Worm (Caenorhabditis elegans) whole organism, L4/young adult: ENCODE results near the gene D1025.10.

Experiments used
- W03F9.2 ChIP-seq: fragments of 150-350 bp; optimal IDR thresholded peaks from 2 replicates; lab custom pipeline; 2014; ENCODE audit warnings: missing biosample characterization, missing genetic modification characterization
- dao-5 ChIP-seq: sonication (generic microtip); optimal IDR thresholded peaks from 2 replicates; lab custom pipeline; 2016; ENCODE audit warnings: missing genotype, missing genetic modification characterization, moderate library complexity, missing compliant biosample characterization

ce11 chrX:14507992-14508391 lies 8.7 kb upstream of the D1025.10 start:
- TF ChIP-seq dao-5 (tag; lab: Kevin White, UChicago) (no peak), W03F9.2 (no peak)
